Worm (Caenorhabditis elegans) whole organism, late embryonic: ENCODE measurements around the gene H14E04.2.
A peak's percentile ranks its signal among the peaks of the same experiment; 100 is the strongest.

Source experiments
- F13H6.1 ChIP-seq: sonication (generic microtip); optimal IDR thresholded peaks from 2 replicates; lab custom pipeline; 2016; ENCODE audit warnings: missing genetic modification characterization, missing compliant biosample characterization
- T23F11.4 ChIP-seq: fragments of 200-800 bp; sonication (Bioruptor generic); optimal IDR thresholded peaks from 2 replicates; lab custom pipeline; 2018; ENCODE audit warnings: mild to moderate bottlenecking, missing genetic modification characterization, missing compliant biosample characterization
- ceh-2 ChIP-seq: sonication (generic microtip); optimal IDR thresholded peaks from 2 replicates; lab custom pipeline; 2016; ENCODE audit warnings: missing genotype, missing genetic modification characterization, missing compliant biosample characterization
- ceh-31 ChIP-seq: sonication (generic microtip); optimal IDR thresholded peaks from 2 replicates; lab custom pipeline; 2016; ENCODE audit warnings: missing genetic modification characterization, missing compliant biosample characterization
- ceh-45 ChIP-seq: fragments of 200-800 bp; sonication (Bioruptor generic); IDR thresholded peaks from 2 replicates; pipeline ENCODE4 v1.3.6; 2022; ENCODE audit warnings: missing genetic modification reagents, missing genetic modification characterization, missing compliant biosample characterization
- ceh-48 ChIP-seq: sonication (generic microtip); optimal IDR thresholded peaks from 2 replicates; lab custom pipeline; 2016; ENCODE audit warnings: missing genetic modification characterization, inconsistent platforms, missing compliant biosample characterization
- ceh-9 ChIP-seq: sonication (generic microtip); optimal IDR thresholded peaks from 2 replicates; lab custom pipeline; 2016; ENCODE audit warnings: mild to moderate bottlenecking, missing genetic modification characterization, inconsistent platforms, missing compliant biosample characterization
- che-1 ChIP-seq: sonication (generic microtip); optimal IDR thresholded peaks from 2 replicates; lab custom pipeline; 2016; ENCODE audit warnings: mild to moderate bottlenecking, missing genetic modification characterization, missing compliant biosample characterization
- dve-1 ChIP-seq: sonication (generic microtip); optimal IDR thresholded peaks from 2 replicates; lab custom pipeline; 2017; ENCODE audit warnings: antibody characterized with exemption, mild to moderate bottlenecking, missing genetic modification characterization, missing compliant biosample characterization
- hlh-13 ChIP-seq: fragments of 200-800 bp; sonication (Bioruptor generic); optimal IDR thresholded peaks from 2 replicates; lab custom pipeline; 2018; ENCODE audit warnings: mild to moderate bottlenecking, missing genetic modification characterization, missing compliant biosample characterization
- hlh-8 ChIP-seq: sonication (generic microtip); optimal IDR thresholded peaks from 2 replicates; lab custom pipeline; 2016; ENCODE audit warnings: missing genotype, missing genetic modification characterization, missing compliant biosample characterization
- madf-2 ChIP-seq: sonication (generic microtip); optimal IDR thresholded peaks from 2 replicates; lab custom pipeline; 2017; ENCODE audit warnings: missing genetic modification characterization, missing compliant biosample characterization
- nfya-1 ChIP-seq: sonication (generic microtip); optimal IDR thresholded peaks from 2 replicates; lab custom pipeline; 2017; ENCODE audit warnings: missing genetic modification characterization, mild to moderate bottlenecking, missing compliant biosample characterization, antibody characterized with exemption, moderate library complexity
- nhr-11 ChIP-seq: fragments of 150-350 bp; optimal IDR thresholded peaks from 2 replicates; lab custom pipeline; 2014; ENCODE audit warnings: missing biosample characterization, missing genetic modification characterization
- odd-2 ChIP-seq: sonication (generic microtip); optimal IDR thresholded peaks from 2 replicates; lab custom pipeline; 2017; ENCODE audit warnings: antibody characterized with exemption, mild to moderate bottlenecking, missing genetic modification characterization, missing compliant biosample characterization
- pat-9 ChIP-seq: fragments of 200-800 bp; sonication (Bioruptor generic); optimal IDR thresholded peaks from 2 replicates; lab custom pipeline; 2018; ENCODE audit warnings: mild to moderate bottlenecking, missing genetic modification characterization, moderate library complexity, missing compliant biosample characterization
- pros-1 ChIP-seq: fragments of 150-350 bp; optimal IDR thresholded peaks from 2 replicates; lab custom pipeline; 2014; ENCODE audit warnings: missing biosample characterization, missing genetic modification reagents, missing genetic modification characterization
- syd-9 ChIP-seq: sonication (generic microtip); optimal IDR thresholded peaks from 2 replicates; lab custom pipeline; 2016; ENCODE audit warnings: mild to moderate bottlenecking, missing genetic modification characterization, moderate library complexity, missing compliant biosample characterization
- tbx-2 ChIP-seq: sonication (generic microtip); optimal IDR thresholded peaks from 2 replicates; lab custom pipeline; 2016; ENCODE audit warnings: missing genetic modification characterization, missing compliant biosample characterization
- unc-42 ChIP-seq: sonication (generic microtip); optimal IDR thresholded peaks from 2 replicates; lab custom pipeline; 2016; ENCODE audit warnings: missing genotype, missing genetic modification characterization, missing compliant biosample characterization
- unc-55 ChIP-seq: sonication (generic microtip); optimal IDR thresholded peaks from 2 replicates; lab custom pipeline; 2017; ENCODE audit warnings: missing biosample characterization, missing genetic modification reagents, missing genetic modification characterization
- ztf-16 ChIP-seq: sonication (generic microtip); optimal IDR thresholded peaks from 2 replicates; lab custom pipeline; 2017; ENCODE audit warnings: missing genetic modification characterization, missing compliant biosample characterization

Gene H14E04.2

DNA sequence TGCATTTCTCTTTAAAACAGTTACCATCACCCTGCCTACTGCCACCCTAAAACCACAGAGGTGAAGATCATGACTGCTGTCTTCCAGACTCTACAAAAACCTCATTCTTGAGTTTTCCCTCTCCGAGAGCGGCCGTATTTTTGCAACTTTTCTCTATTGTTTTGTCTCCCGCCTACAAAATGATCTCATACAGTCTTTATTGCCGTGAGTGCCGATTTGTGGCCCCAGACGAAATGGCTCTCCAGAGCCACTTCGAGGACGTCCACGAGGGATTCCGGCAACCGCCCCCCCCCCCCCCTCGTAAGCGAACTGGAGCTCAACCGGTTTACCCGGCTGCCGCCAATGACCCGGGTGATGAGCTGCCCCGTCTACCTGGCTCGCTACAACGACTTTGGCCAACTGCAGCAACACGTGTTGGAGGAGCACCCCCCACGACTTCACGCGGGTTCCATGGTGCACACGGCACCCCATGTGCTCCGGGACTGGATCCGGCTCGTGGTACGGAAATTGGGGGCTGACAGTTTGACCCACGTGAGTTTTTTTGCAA is 48.9 kb downstream of the H14E04.2 start:
- TF ChIP-seq pros-1 (tag; lab: Kevin White, UChicago) (no peak), ceh-45 (GFP tag; lab: Robert Waterston, UW) (no peak), ceh-31 (tag; lab: Kevin White, UChicago) (peak; percentile 7)

DNA sequence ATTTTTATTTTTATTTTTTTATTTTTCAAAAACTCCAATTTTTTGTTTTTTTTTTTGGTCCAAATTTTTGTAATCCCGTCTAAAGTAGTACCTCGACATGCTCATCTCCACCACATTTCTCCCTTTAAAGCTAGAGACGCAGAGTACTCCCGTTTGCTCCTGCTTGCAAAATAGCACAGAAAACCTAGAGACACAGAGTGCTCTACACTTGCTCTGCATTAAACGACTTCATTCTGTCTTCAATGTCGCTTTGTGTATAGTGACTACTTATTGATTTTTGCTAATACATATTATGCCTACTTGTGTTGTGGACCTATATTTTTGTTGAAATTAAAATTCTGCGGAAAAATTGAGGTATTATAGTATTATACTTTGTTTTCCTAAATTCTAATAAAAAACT is 50.1 kb downstream of the H14E04.2 start, which contains the start of gene W04B5.8:
TSS of gene W04B5.8 (plus strand) at position 195 of the 400 bp plus-strand sequence.
- TF ChIP-seq hlh-8 (tag; lab: Kevin White, UChicago) (no peak), odd-2 (no peak), nfya-1 (tag; lab: Kevin White, UChicago) (peak; percentile 40), nhr-11 (tag; lab: Kevin White, UChicago) (no peak), ceh-31 (tag; lab: Kevin White, UChicago) (peak; percentile 50), madf-2 (no peak), T23F11.4 (no peak), tbx-2 (tag; lab: Kevin White, UChicago) (peak; percentile 17), ztf-16 (no peak), ceh-2 (no peak), ceh-9 (tag; lab: Kevin White, UChicago) (no peak), ceh-48 (tag; lab: Kevin White, UChicago) (peak; percentile 76), pat-9 (tag; lab: Kevin White, UChicago) (no peak), hlh-13 (GFP tag; lab: Kevin White, UChicago) (no peak), dve-1 (tag; lab: Kevin White, UChicago) (no peak), unc-42 (tag; lab: Kevin White, UChicago) (peak; percentile 11), unc-55 (GFP tag; lab: Kevin White, UChicago) (peak; percentile 52), syd-9 (tag; lab: Kevin White, UChicago) (no peak), che-1 (tag; lab: Kevin White, UChicago) (no peak)

DNA sequence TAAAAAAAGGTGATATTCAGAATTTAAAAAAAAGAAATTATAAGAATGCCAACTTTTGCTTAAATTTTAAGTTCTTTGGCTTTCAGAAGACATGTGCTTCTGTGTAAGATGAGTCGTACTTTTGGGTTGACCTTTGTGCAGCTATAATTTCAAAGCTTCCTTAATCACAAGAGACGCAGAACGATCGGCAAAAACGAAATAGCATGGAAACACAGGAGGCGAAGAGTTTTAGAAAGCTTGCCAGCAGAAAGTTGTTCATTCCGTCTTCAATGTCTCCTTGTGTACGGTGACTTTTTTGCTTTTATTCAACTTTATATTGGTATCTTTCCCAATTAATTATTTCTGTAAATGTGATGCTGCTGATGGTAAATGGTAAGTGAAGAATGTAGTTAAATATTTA is 56.9 kb downstream of the H14E04.2 start:
- TF ChIP-seq F13H6.1 (tag; lab: Kevin White, UChicago) (no peak), hlh-8 (tag; lab: Kevin White, UChicago) (no peak)
